Fruit fly (Drosophila melanogaster): ENCODE measurements around the gene CG6244.

The CG6244 gene

dm6 chr3L:15826985-15827635, 19.0 kb downstream of the CG6244 start (continued):
- TF ChIP-seq ind (GFP tag; optimal IDR thresholded peaks at IDR 0.05), result peak; percentile 74
- peak; percentile 93 for TF ChIP-seq CG3281 (GFP tag; optimal IDR thresholded peaks at IDR 0.05)
- TF ChIP-seq Hr78 (GFP tag; optimal IDR thresholded peaks at IDR 0.05), result no peak
- peak; percentile 55 for TF ChIP-seq tin (GFP tag; optimal IDR thresholded peaks at IDR 0.05)
- peak; percentile 62 for TF ChIP-seq CG34376 (GFP tag; optimal IDR thresholded peaks at IDR 0.05)
- peak; percentile 91 for TF ChIP-seq CG10543 (GFP tag; optimal IDR thresholded peaks at IDR 0.05)
- no peak for TF ChIP-seq Hmx (GFP tag; optimal IDR thresholded peaks at IDR 0.05)
- TF ChIP-seq bab2 (GFP tag; optimal IDR thresholded peaks at IDR 0.05), result peak; percentile 35
- 0 out of 4 replicates have a peak, but pooled peaks have one; percentile 66 for TF ChIP-seq Dll (GFP tag; IDR thresholded peaks at IDR 0.05; ENCODE audit: partially characterized antibody)
- TF ChIP-seq ssp (GFP tag; IDR thresholded peaks at IDR 0.05), result no peak
- peak; percentile 62 for TF ChIP-seq CG9609 (GFP tag; optimal IDR thresholded peaks at IDR 0.05)
- peak; percentile 42; the same call in 1 of the 2 replicates for TF ChIP-seq Taf1 (GFP tag; IDR thresholded peaks at IDR 0.05)
- TF ChIP-seq insv (GFP tag; optimal IDR thresholded peaks at IDR 0.05), result peak in 1 of 2 experiments; percentile 67
- peak; percentile 29 for TF ChIP-seq Spps (tag; optimal IDR thresholded peaks at IDR 0.05)
- TF ChIP-seq CG31388 (GFP tag; optimal IDR thresholded peaks at IDR 0.05), result no peak
- TF ChIP-seq CG31441 (GFP tag; IDR thresholded peaks at IDR 0.05), result peak; percentile 82
- TF ChIP-seq CG8290 (GFP tag; optimal IDR thresholded peaks at IDR 0.05), result no peak
- peak in 1 of 2 experiments; percentile 89 for TF ChIP-seq CG8290 (tag; optimal IDR thresholded peaks at IDR 0.05)
- peak; percentile 38; the same call in 1 of the 2 replicates for TF ChIP-seq toy (GFP tag; IDR thresholded peaks at IDR 0.05)
- TF ChIP-seq HHEX (GFP tag; optimal IDR thresholded peaks at IDR 0.05), result peak; percentile 87
- no peak for TF ChIP-seq HLHmδ (GFP tag; optimal IDR thresholded peaks at IDR 0.05)
- peak; percentile 44 for TF ChIP-seq CG33557 (GFP tag; optimal IDR thresholded peaks at IDR 0.05)
- TF ChIP-seq bowl (GFP tag; IDR thresholded peaks at IDR 0.05), result no peak
- TF ChIP-seq Ptx1 (GFP tag; IDR thresholded peaks at IDR 0.05), result peak; percentile 64
- peak; percentile 41 for TF ChIP-seq CG1529 (GFP tag; optimal IDR thresholded peaks at IDR 0.05)
- TF ChIP-seq MBD-R2 (GFP tag; IDR thresholded peaks at IDR 0.05), result peak; percentile 36; the same call in 1 of the 2 replicates
- TF ChIP-seq pzg (GFP tag; optimal IDR thresholded peaks at IDR 0.05), result peak; percentile 40
- no peak for TF ChIP-seq btn (GFP tag; optimal IDR thresholded peaks at IDR 0.05)
- peak; percentile 54 for TF ChIP-seq maf-S (GFP tag; optimal IDR thresholded peaks at IDR 0.05)
- TF ChIP-seq CG12769 (tag; optimal IDR thresholded peaks at IDR 0.05), result peak; percentile 84
- peak; percentile 34 for TF ChIP-seq CG10654 (GFP tag; optimal IDR thresholded peaks at IDR 0.05)
- peak; percentile 81 for TF ChIP-seq CG5180 (GFP tag; optimal IDR thresholded peaks at IDR 0.05)
- peak; percentile 80 for TF ChIP-seq CG11723 (GFP tag; optimal IDR thresholded peaks at IDR 0.05)
- TF ChIP-seq CG18599 (GFP tag; optimal IDR thresholded peaks at IDR 0.05), result peak; percentile 91
- TF ChIP-seq PHDP (tag; optimal IDR thresholded peaks at IDR 0.05), result peak; percentile 83
- peak; percentile 90 for TF ChIP-seq CG4328 (GFP tag; optimal IDR thresholded peaks at IDR 0.05)
- peak; percentile 34 for TF ChIP-seq mirr (GFP tag; optimal IDR thresholded peaks at IDR 0.05)
- TF ChIP-seq CG1792 (GFP tag; optimal IDR thresholded peaks at IDR 0.05), result peak; percentile 11
- no peak for TF ChIP-seq z (GFP tag; IDR thresholded peaks at IDR 0.05)
- TF ChIP-seq Sox102F (GFP tag; optimal IDR thresholded peaks at IDR 0.05), result no peak
- peak; percentile 66 for TF ChIP-seq CG10267 (tag; optimal IDR thresholded peaks at IDR 0.05)
- peak; percentile 87 for TF ChIP-seq CG13296 (GFP tag; optimal IDR thresholded peaks at IDR 0.05)
- TF ChIP-seq CG10431 (GFP tag; optimal IDR thresholded peaks at IDR 0.05), result peak; percentile 68
- TF ChIP-seq CG9876 (GFP tag; optimal IDR thresholded peaks at IDR 0.05), result no peak
- TF ChIP-seq Mes4 (GFP tag; optimal IDR thresholded peaks at IDR 0.05), result peak; percentile 1
- TF ChIP-seq CG10959 (GFP tag; IDR thresholded peaks at IDR 0.05), result no peak
- TF ChIP-seq caup (GFP tag; optimal IDR thresholded peaks at IDR 0.05; ENCODE audit: severe bottlenecking), result peak; percentile 82
- TF ChIP-seq CG6272 (GFP tag; IDR thresholded peaks at IDR 0.05), result no peak
- no peak for TF ChIP-seq CG15073 (GFP tag; optimal IDR thresholded peaks at IDR 0.05)

Data from whole organism, embryonic.